Worm (Caenorhabditis elegans) whole organism, young adult: ENCODE measurements around the gene ins-10.

ENCODE experiments used
- somi-1 ChIP-seq: fragments of 200-800 bp; sonication (Bioruptor generic); optimal IDR thresholded peaks from 2 replicates; lab custom pipeline; 2018; ENCODE audit warnings: mild to moderate bottlenecking, missing genetic modification characterization, missing compliant biosample characterization

ins-10 gene

ce11 chrV:14083970-14084369 is 50.2 kb downstream of the ins-10 start, which contains the start of gene D1086.7 (continued):
- no peak for TF ChIP-seq somi-1 (GFP tag; lab: Kevin White, UChicago)
